Worm (Caenorhabditis elegans) whole organism, L2 larva: ENCODE data around the gene R07B7.8.
A peak's percentile ranks its signal among the peaks of the same experiment; 100 is the strongest.

Source experiments
- C34F6.9 ChIP-seq: fragments of 150-350 bp; optimal IDR thresholded peaks from 2 replicates; lab custom pipeline; 2014; ENCODE audit warnings: missing biosample characterization, missing genetic modification characterization
- F13H6.1 ChIP-seq: sonication (generic microtip); optimal IDR thresholded peaks from 2 replicates; lab custom pipeline; 2016; ENCODE audit warnings: missing genetic modification characterization, missing compliant biosample characterization
- R02D3.7 ChIP-seq: fragments of 150-350 bp; optimal IDR thresholded peaks from 2 replicates; lab custom pipeline; 2014; ENCODE audit warnings: missing biosample characterization, missing genetic modification characterization
- ZK546.5 ChIP-seq: sonication (generic microtip); optimal IDR thresholded peaks from 2 replicates; lab custom pipeline; 2017; ENCODE audit warnings: missing biosample characterization, missing genetic modification characterization
- alr-1 ChIP-seq: fragments of 150-350 bp; optimal IDR thresholded peaks from 2 replicates; lab custom pipeline; 2014; ENCODE audit warnings: missing biosample characterization, missing genetic modification characterization
- aly-2 ChIP-seq: fragments of 150-350 bp; optimal IDR thresholded peaks from 2 replicates; lab custom pipeline; 2014; ENCODE audit warnings: missing biosample characterization, missing genetic modification characterization
- ama-1 ChIP-seq: fragments of 150-350 bp; optimal IDR thresholded peaks from 2 replicates; lab custom pipeline; 2018; ENCODE audit warnings: inconsistent platforms
- blmp-1 ChIP-seq: sonication (generic microtip); optimal IDR thresholded peaks from 2 replicates; lab custom pipeline; 2017; ENCODE audit warnings: missing genetic modification characterization, mild to moderate bottlenecking, missing compliant biosample characterization, antibody characterized with exemption, moderate library complexity; ENCODE audit not compliant: insufficient read depth
- ceh-16 ChIP-seq: fragments of 150-350 bp; optimal IDR thresholded peaks from 2 replicates; lab custom pipeline; 2014; ENCODE audit warnings: missing biosample characterization, missing genetic modification characterization
- ceh-82 ChIP-seq: fragments of 150-350 bp; optimal IDR thresholded peaks from 2 replicates; lab custom pipeline; 2014; ENCODE audit warnings: missing biosample characterization, missing genetic modification characterization
- dmd-4 ChIP-seq: sonication (generic microtip); optimal IDR thresholded peaks from 2 replicates; lab custom pipeline; 2017; ENCODE audit warnings: missing biosample characterization, missing genetic modification characterization
- egl-27 ChIP-seq: sonication (generic microtip); optimal IDR thresholded peaks from 3 replicates; lab custom pipeline; 2017; ENCODE audit warnings: missing biosample characterization, missing genetic modification reagents, missing genetic modification characterization
- elt-1 ChIP-seq: fragments of 150-350 bp; optimal IDR thresholded peaks from 2 replicates; lab custom pipeline; 2014; ENCODE audit warnings: missing biosample characterization, missing genetic modification characterization
- elt-3 ChIP-seq: sonication (generic microtip); optimal IDR thresholded peaks from 2 replicates; lab custom pipeline; 2017; ENCODE audit warnings: missing biosample characterization, missing genetic modification characterization
- fos-1 ChIP-seq: fragments of 150-350 bp; optimal IDR thresholded peaks from 2 replicates; lab custom pipeline; 2014; ENCODE audit warnings: missing biosample characterization, missing genetic modification characterization
- lin-11 ChIP-seq: fragments of 150-350 bp; sonication (generic microtip); optimal IDR thresholded peaks from 2 replicates; lab custom pipeline; 2014; ENCODE audit warnings: missing biosample characterization, missing genetic modification characterization, inconsistent platforms, mixed read lengths
- lin-13 ChIP-seq: fragments of 150-350 bp; optimal IDR thresholded peaks from 2 replicates; lab custom pipeline; 2014; ENCODE audit warnings: missing biosample characterization, missing genetic modification reagents, missing genetic modification characterization
- lin-39 ChIP-seq: fragments of 150-350 bp; optimal IDR thresholded peaks from 2 replicates; lab custom pipeline; 2014; ENCODE audit warnings: missing biosample characterization, missing genetic modification reagents, missing genetic modification characterization
- lsy-2 ChIP-seq, 2 experiments: fragments of 150-350 bp in 1 of 2; sonication (generic microtip) in 1 of 2; optimal IDR thresholded peaks; 2 replicates each; lab custom pipeline; 2014 to 2017; ENCODE audit warnings: missing biosample characterization in 2 of 2, missing genetic modification characterization in 2 of 2
- mab-5 ChIP-seq: fragments of 150-350 bp; optimal IDR thresholded peaks from 2 replicates; lab custom pipeline; 2014; ENCODE audit warnings: missing biosample characterization, missing genetic modification characterization
- mbf-1 ChIP-seq: sonication (generic microtip); optimal IDR thresholded peaks from 2 replicates; lab custom pipeline; 2017; ENCODE audit warnings: missing biosample characterization, missing genetic modification characterization
- mdl-1 ChIP-seq, 2 experiments: fragments of 150-350 bp in 1 of 2; sonication (generic microtip) in 1 of 2; optimal IDR thresholded peaks; 2 replicates each; lab custom pipeline; 2017; ENCODE audit warnings: missing biosample characterization in 2 of 2, missing genetic modification characterization in 2 of 2
- nhr-11 ChIP-seq: fragments of 150-350 bp; optimal IDR thresholded peaks from 2 replicates; lab custom pipeline; 2014; ENCODE audit warnings: missing biosample characterization, missing genetic modification characterization
- nhr-12 ChIP-seq: fragments of 150-350 bp; optimal IDR thresholded peaks from 2 replicates; lab custom pipeline; 2014; ENCODE audit warnings: missing biosample characterization, missing genetic modification characterization
- nhr-129 ChIP-seq: fragments of 150-350 bp; optimal IDR thresholded peaks from 2 replicates; lab custom pipeline; 2014; ENCODE audit warnings: missing biosample characterization, missing genetic modification characterization
- nhr-21 ChIP-seq: fragments of 150-350 bp; optimal IDR thresholded peaks from 2 replicates; lab custom pipeline; 2014; ENCODE audit warnings: missing biosample characterization, missing genetic modification characterization
- nhr-23 ChIP-seq: fragments of 150-350 bp; optimal IDR thresholded peaks from 2 replicates; lab custom pipeline; 2014; ENCODE audit warnings: missing biosample characterization, missing genetic modification reagents, missing genetic modification characterization
- nhr-25 ChIP-seq: fragments of 150-350 bp; sonication (generic microtip); optimal IDR thresholded peaks from 3 replicates; lab custom pipeline; 2014; ENCODE audit warnings: missing biosample characterization, missing genetic modification characterization
- nhr-77 ChIP-seq: fragments of 150-350 bp; optimal IDR thresholded peaks from 2 replicates; lab custom pipeline; 2014; ENCODE audit warnings: missing biosample characterization, missing genetic modification characterization
- peb-1 ChIP-seq: fragments of 150-350 bp; optimal IDR thresholded peaks from 2 replicates; lab custom pipeline; 2014; ENCODE audit warnings: missing biosample characterization, missing genetic modification characterization
- sem-4 ChIP-seq: fragments of 150-350 bp; optimal IDR thresholded peaks from 2 replicates; lab custom pipeline; 2014; ENCODE audit warnings: missing biosample characterization, missing genetic modification reagents, missing genetic modification characterization
- skn-1 ChIP-seq: sonication (generic microtip); optimal IDR thresholded peaks from 2 replicates; lab custom pipeline; 2017; ENCODE audit warnings: missing biosample characterization, missing genetic modification characterization
- unc-39 ChIP-seq: fragments of 150-350 bp; optimal IDR thresholded peaks from 2 replicates; lab custom pipeline; 2014; ENCODE audit warnings: missing biosample characterization, missing genetic modification characterization
- unc-55 ChIP-seq: fragments of 150-350 bp; sonication (generic microtip); optimal IDR thresholded peaks from 3 replicates; lab custom pipeline; 2014; ENCODE audit warnings: missing biosample characterization, missing genetic modification reagents, missing genetic modification characterization
- unc-62 ChIP-seq: fragments of 150-350 bp; optimal IDR thresholded peaks from 2 replicates; lab custom pipeline; 2014; ENCODE audit warnings: missing biosample characterization, missing genetic modification reagents, missing genetic modification characterization
- zag-1 ChIP-seq: fragments of 150-350 bp; optimal IDR thresholded peaks from 2 replicates; lab custom pipeline; 2014; ENCODE audit warnings: missing biosample characterization, missing genetic modification characterization
- ztf-11 ChIP-seq: sonication (generic microtip); optimal IDR thresholded peaks from 2 replicates; lab custom pipeline; 2017; ENCODE audit warnings: missing biosample characterization, missing genetic modification characterization
- ztf-4 ChIP-seq: fragments of 150-350 bp; optimal IDR thresholded peaks from 2 replicates; lab custom pipeline; 2014; ENCODE audit warnings: missing biosample characterization, missing genetic modification characterization

Gene R07B7.8

ce11 chrV:12040823-12041606, 43.1 kb downstream of the R07B7.8 start, which contains the start of the genes kup-1 and F10C2.4 (continued):
- TF ChIP-seq R02D3.7 (no peak), lin-39 (no peak), lsy-2 (tag; optimal IDR thresholded peaks at IDR 0.05; lab: Kevin White, UChicago) (no peak), nhr-129 (tag; lab: Kevin White, UChicago) (peak; percentile 48), peb-1 (tag; lab: Kevin White, UChicago) (no peak), nhr-11 (tag; lab: Kevin White, UChicago) (no peak), aly-2 (tag; lab: Kevin White, UChicago) (no peak), unc-39 (tag; lab: Kevin White, UChicago) (no peak), mdl-1 (tag; optimal IDR thresholded peaks at IDR 0.05; lab: Kevin White, UChicago) (no peak), mbf-1 (no peak), fos-1 (tag; lab: Kevin White, UChicago) (no peak), dmd-4 (tag; lab: Kevin White, UChicago) (no peak), ZK546.5 (no peak), nhr-77 (tag; lab: Kevin White, UChicago) (no peak), mab-5 (tag; lab: Kevin White, UChicago) (no peak), unc-62 (no peak), ztf-4 (no peak), zag-1 (tag; lab: Kevin White, UChicago) (no peak), ceh-16 (tag; lab: Kevin White, UChicago) (no peak), blmp-1 (no peak), nhr-23 (no peak), F13H6.1 (tag; lab: Kevin White, UChicago) (no peak), lin-13 (GFP tag; lab: Kevin White, UChicago) (peak; percentile 45)

ce11 chrV:12039755-12040154, 44.4 kb downstream of the R07B7.8 start:
- no peak for TF ChIP-seq nhr-129 (tag; lab: Kevin White, UChicago)
- TF ChIP-seq lin-11, result no peak
- TF ChIP-seq nhr-25 (tag; lab: Kevin White, UChicago), result peak; percentile 24

- TF ChIP-seq fos-1 (tag; lab: Kevin White, UChicago) (no peak), nhr-21 (tag; lab: Kevin White, UChicago) (no peak), elt-1 (tag; lab: Kevin White, UChicago) (no peak), alr-1 (no peak), nhr-11 (tag; lab: Kevin White, UChicago) (no peak), C34F6.9 (tag; lab: Kevin White, UChicago) (peak; percentile 33), dmd-4 (tag; lab: Kevin White, UChicago) (no peak), zag-1 (tag; lab: Kevin White, UChicago) (no peak), mab-5 (tag; lab: Kevin White, UChicago) (no peak), sem-4 (tag; lab: Kevin White, UChicago) (no peak), mbf-1 (no peak), F13H6.1 (tag; lab: Kevin White, UChicago) (peak; percentile 7), elt-3 (tag; lab: Kevin White, UChicago) (no peak), R02D3.7 (no peak), lin-11 (peak; percentile 32), lsy-2 (tag; optimal IDR thresholded peaks at IDR 0.05; lab: Kevin White, UChicago) (no peak), egl-27 (no peak), nhr-129 (tag; lab: Kevin White, UChicago) (peak; percentile 29), nhr-12 (tag; lab: Kevin White, UChicago) (no peak), skn-1 (tag; lab: Kevin White, UChicago) (no peak), ztf-4 (no peak), unc-55 (GFP tag; lab: Kevin White, UChicago) (peak; percentile 12), ztf-11 (tag; lab: Kevin White, UChicago) (no peak), ama-1 (lab: Kevin White, UChicago) (peak; percentile 65), ceh-82 (tag; lab: Kevin White, UChicago) (no peak), unc-39 (tag; lab: Kevin White, UChicago) (no peak)
- TF ChIP-seq, all 48 proteins: peak for 6
These were observed 45.3 kb downstream of the R07B7.8 start for ce11 chrV:12038783-12039182.
